Fruit fly (Drosophila melanogaster): Measurements from ENCODE around the gene CG7634.

CG7634 gene

DNA sequence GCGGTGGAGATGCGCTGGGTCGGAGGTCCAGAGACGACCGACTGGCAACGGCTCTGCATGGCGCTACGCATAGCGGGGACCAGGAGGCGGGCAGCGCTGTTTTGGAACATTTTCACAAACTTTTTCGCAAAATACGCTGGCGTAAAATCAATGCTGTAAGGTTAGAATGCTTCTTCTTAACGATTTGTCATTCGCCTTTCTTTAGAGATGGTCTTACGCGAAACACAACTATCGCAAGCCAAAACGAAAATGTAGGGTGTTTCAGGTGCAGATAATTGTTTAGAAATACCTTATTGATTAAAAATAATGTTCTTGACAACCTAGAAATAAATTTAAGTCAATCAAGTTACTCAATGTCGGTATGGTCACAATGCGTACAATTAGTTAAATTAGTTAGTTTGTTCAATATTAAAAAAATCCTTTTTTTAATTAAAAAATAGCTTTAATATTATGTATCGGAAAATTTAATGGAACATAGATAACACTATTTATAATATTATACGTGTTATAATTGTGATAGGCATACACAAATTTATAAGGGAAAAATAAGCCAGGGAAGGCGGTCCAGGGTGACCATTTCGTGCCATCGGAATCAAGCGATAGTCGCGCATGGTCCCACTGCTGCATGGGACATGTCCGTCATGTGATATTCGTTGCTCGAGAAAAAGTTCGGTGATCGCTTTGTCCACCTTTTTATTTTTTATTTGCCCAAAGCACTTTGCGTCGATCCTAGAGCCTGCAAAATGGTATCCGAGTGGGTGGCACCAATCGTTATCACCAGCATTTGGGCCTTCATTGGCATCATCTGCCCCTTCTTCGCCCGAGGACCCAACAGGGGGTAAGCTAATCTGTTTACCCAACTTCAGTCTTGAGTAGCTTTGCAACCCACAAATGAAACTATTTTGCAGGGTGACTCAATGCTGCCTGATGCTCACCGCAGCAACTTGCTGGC lies 25.7 kb upstream of the CG7634 start, which contains the start of the genes COX8 and VhaM9.7-b:
TSS of gene COX8 (minus strand) at position 203 of the 952 bp plus-strand sequence.
TSS of gene VhaM9.7-b (plus strand) at position 618 of the 952 bp plus-strand sequence.
- no peak for TF ChIP-seq psq (optimal IDR thresholded peaks at IDR 0.05)
- no peak for TF ChIP-seq h (optimal IDR thresholded peaks at IDR 0.05)
- TF ChIP-seq Myc (optimal IDR thresholded peaks at IDR 0.05): no peak
- no peak for TF ChIP-seq insv (optimal IDR thresholded peaks at IDR 0.05)
- TF ChIP-seq ttk (optimal IDR thresholded peaks at IDR 0.05): no peak
- TF ChIP-seq Sin3A (optimal IDR thresholded peaks at IDR 0.05): no peak

DNA sequence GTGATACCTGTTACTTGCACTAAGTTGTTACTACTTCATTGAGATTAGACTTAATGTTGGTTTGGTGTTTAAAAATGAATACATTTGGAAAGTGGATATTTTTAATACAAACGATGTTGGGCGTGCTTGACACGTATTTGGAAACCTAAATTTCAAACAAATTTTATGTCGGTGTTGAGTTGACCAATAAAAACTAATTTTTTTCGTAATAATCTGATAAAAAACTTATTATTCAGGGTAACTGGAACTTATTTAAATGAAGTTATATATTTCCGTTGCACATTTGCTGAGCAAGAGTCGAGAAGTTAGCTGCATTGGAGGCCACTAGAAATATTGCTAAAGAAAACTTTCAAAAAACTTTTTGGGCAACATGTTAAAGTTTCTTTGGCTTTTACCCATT lies 23.2 kb upstream of the CG7634 start, which contains the start of gene CG33290:
TSS of gene CG33290 (plus strand) at position 301 of the 400 bp plus-strand sequence.
- TF ChIP-seq Sin3A (optimal IDR thresholded peaks at IDR 0.05) (no peak), h (optimal IDR thresholded peaks at IDR 0.05) (no peak), psq (optimal IDR thresholded peaks at IDR 0.05) (no peak), insv (optimal IDR thresholded peaks at IDR 0.05) (no peak), Myc (optimal IDR thresholded peaks at IDR 0.05) (no peak), ttk (optimal IDR thresholded peaks at IDR 0.05) (no peak)

DNA sequence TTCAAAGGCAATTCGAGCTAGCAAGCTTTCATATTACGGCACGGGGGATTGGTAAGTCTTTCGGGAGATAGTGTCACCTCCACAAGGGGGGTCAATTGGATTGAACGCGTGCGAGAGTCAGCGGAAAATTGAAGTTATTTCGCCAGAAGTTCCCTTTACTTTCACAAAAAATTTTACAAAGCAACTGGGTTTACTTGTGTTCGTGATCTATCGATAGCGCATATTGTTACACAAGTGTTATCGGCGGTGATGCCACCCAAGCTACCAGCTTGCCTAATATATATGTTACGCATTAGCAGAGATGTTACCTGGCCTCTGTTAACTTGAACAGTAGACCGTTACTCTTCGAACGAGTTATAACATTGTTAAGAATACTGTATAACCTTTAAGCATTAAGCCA lies 10.5 kb upstream of the CG7634 start, which contains the start of gene Wnk:
TSS of gene Wnk (minus strand) at position 177 of the 400 bp plus-strand sequence.
- TF ChIP-seq ttk (optimal IDR thresholded peaks at IDR 0.05) (no peak), Myc (optimal IDR thresholded peaks at IDR 0.05) (no peak), h (optimal IDR thresholded peaks at IDR 0.05) (no peak), psq (optimal IDR thresholded peaks at IDR 0.05) (no peak), insv (optimal IDR thresholded peaks at IDR 0.05) (no peak), Sin3A (optimal IDR thresholded peaks at IDR 0.05) (no peak)

DNA sequence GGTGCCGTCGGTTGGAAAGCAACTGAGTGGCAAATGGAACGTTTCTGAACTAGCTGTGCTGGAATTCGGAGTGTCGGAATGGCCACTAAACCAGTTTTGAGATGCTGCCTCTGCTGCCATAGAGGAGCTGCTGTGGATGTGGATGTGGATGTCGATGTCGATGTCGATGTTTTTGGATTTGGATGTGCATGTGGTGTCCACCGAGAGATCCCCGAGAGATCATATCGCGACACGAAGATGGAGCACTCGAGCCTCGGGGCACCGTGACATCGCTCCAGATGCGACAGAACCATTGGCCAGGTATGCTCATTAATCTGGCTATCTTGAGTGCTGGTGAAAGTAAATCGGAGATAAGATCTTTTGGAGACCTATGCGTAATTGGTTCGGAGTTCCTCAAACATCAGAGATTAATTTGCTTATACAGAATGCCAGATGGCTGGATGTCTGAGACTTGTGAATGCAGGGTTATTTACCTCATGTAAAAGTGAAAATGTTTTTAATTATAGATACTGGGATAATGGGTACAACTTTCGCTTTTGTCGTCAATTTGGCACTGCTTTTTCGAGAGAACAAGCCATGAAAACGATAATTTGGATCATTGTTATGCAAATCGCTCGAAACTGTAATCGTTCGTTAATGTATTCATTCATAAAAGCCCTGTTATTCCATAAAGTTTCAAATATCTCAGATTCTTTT lies 6.9 kb upstream of the CG7634 start, which contains the start of gene CG7173:
TSS of gene CG7173 (minus strand) at position 51 of the 696 bp plus-strand sequence.
- no peak for TF ChIP-seq Myc (optimal IDR thresholded peaks at IDR 0.05)
- no peak for TF ChIP-seq ttk (optimal IDR thresholded peaks at IDR 0.05)
- no peak for TF ChIP-seq psq (optimal IDR thresholded peaks at IDR 0.05)
- TF ChIP-seq insv (optimal IDR thresholded peaks at IDR 0.05): no peak
- TF ChIP-seq h (optimal IDR thresholded peaks at IDR 0.05): no peak
- no peak for TF ChIP-seq Sin3A (optimal IDR thresholded peaks at IDR 0.05)

- TF ChIP-seq ttk (optimal IDR thresholded peaks at IDR 0.05) (no peak), Sin3A (optimal IDR thresholded peaks at IDR 0.05) (no peak), insv (optimal IDR thresholded peaks at IDR 0.05) (no peak), psq (optimal IDR thresholded peaks at IDR 0.05) (no peak), Myc (optimal IDR thresholded peaks at IDR 0.05) (no peak), h (optimal IDR thresholded peaks at IDR 0.05) (no peak)
Observed at dm6 chr3L:21562081-21562480, 3.1 kb upstream of the CG7634 start, which contains the start of gene CapaR. Gene CapaR, minus strand, starts transcription at chr3L:21562181.

- TF ChIP-seq Sin3A (optimal IDR thresholded peaks at IDR 0.05): no peak
- no peak for TF ChIP-seq Myc (optimal IDR thresholded peaks at IDR 0.05)
- TF ChIP-seq h (optimal IDR thresholded peaks at IDR 0.05): no peak
- no peak for TF ChIP-seq insv (optimal IDR thresholded peaks at IDR 0.05)
- TF ChIP-seq psq (optimal IDR thresholded peaks at IDR 0.05): no peak
- no peak for TF ChIP-seq ttk (optimal IDR thresholded peaks at IDR 0.05)
Observed at dm6 chr3L:21568254-21568653, 3.0 kb downstream of the CG7634 start.

- TF ChIP-seq ttk (optimal IDR thresholded peaks at IDR 0.05) (no peak), Myc (optimal IDR thresholded peaks at IDR 0.05) (no peak), insv (optimal IDR thresholded peaks at IDR 0.05) (no peak), psq (optimal IDR thresholded peaks at IDR 0.05) (no peak), h (optimal IDR thresholded peaks at IDR 0.05) (no peak), Sin3A (optimal IDR thresholded peaks at IDR 0.05) (no peak)
Observed at dm6 chr3L:21568848-21569372, 3.7 kb downstream of the CG7634 start, which contains the start of the genes CRIF and SMC5. Gene CRIF, minus strand, starts transcription at chr3L:21568898. Gene SMC5, plus strand, starts transcription at chr3L:21569176.

DNA sequence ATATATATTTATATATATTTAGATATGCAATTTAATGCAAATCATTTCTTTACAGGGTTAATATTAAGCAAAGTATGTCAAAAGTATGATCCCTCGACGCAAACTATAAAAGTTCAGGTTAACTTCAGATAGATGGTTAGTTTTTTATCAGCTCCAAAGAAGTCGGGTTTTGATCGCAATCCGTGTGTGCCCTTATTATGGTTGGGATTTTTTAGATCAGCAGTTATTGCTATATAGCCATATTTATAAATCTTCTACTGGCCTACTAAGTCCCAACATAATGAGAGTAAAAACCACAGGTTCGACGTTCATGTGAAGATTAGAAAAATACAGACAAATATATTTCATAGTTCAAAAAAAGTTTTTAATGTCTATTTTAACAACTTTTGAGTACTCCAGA lies 8.6 kb downstream of the CG7634 start, which contains the start of gene EMC10:
TSS of gene EMC10 (plus strand) at position 301 of the 400 bp plus-strand sequence.
- TF ChIP-seq h (optimal IDR thresholded peaks at IDR 0.05): no peak
- TF ChIP-seq psq (optimal IDR thresholded peaks at IDR 0.05): no peak
- TF ChIP-seq Sin3A (optimal IDR thresholded peaks at IDR 0.05): no peak
- TF ChIP-seq Myc (optimal IDR thresholded peaks at IDR 0.05): no peak
- TF ChIP-seq insv (optimal IDR thresholded peaks at IDR 0.05): no peak
- TF ChIP-seq ttk (optimal IDR thresholded peaks at IDR 0.05): no peak

DNA sequence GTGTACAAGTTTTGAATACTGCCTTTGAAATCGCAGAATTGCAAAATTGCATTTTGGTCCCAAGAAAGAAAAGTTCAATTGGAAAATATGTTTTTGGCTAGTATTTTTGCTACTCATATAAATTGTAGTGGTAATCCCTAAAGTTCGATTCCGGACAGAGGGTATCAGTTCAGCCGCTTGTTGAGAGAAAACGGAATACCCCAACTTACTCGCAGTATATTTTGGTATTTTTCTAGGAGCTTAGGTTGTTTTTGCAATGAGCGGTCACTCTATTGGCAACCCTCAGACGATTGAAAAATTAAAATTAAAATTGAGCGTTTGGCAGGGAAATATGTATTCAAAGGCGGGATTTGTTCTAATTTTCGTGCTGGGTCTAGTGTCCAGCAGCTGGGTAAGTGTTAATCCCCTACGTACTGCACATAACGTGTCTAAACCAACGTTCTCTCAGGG lies 9.1 kb downstream of the CG7634 start:
- no peak for TF ChIP-seq h (optimal IDR thresholded peaks at IDR 0.05)
- no peak for TF ChIP-seq Myc (optimal IDR thresholded peaks at IDR 0.05)
- no peak for TF ChIP-seq insv (optimal IDR thresholded peaks at IDR 0.05)
- TF ChIP-seq ttk (optimal IDR thresholded peaks at IDR 0.05): no peak

dm6 chr3L:21581984-21582383 lies 16.8 kb downstream of the CG7634 start:
- no peak for TF ChIP-seq Sin3A (optimal IDR thresholded peaks at IDR 0.05)
- no peak for TF ChIP-seq insv (optimal IDR thresholded peaks at IDR 0.05)
- TF ChIP-seq Myc (optimal IDR thresholded peaks at IDR 0.05): no peak
- TF ChIP-seq ttk (optimal IDR thresholded peaks at IDR 0.05): no peak
- no peak for TF ChIP-seq h (optimal IDR thresholded peaks at IDR 0.05)

DNA sequence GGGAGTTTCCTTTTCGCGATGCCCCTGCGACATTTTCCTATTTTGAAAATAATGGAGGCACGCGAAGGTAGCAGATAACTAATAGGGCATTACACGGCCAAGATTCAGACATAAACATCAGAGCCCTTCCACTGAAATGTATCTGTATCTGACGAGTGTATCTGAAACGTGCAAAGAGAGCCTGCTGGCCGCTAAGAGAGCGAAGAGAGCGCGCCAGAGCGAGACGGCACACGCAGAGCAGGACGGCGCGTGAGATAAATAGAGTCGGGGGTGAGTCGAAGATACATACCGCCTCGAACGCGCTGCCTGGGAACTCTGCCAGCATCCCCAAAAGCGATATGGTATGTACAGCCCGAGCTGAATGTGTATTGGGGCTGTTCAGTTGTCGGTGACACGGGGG lies 19.5 kb downstream of the CG7634 start:
- TF ChIP-seq Sin3A (optimal IDR thresholded peaks at IDR 0.05) (no peak), ttk (optimal IDR thresholded peaks at IDR 0.05) (no peak), h (optimal IDR thresholded peaks at IDR 0.05) (no peak), insv (optimal IDR thresholded peaks at IDR 0.05) (no peak), psq (optimal IDR thresholded peaks at IDR 0.05) (no peak), Myc (optimal IDR thresholded peaks at IDR 0.05) (no peak)
